Fruit fly (Drosophila melanogaster): Measurements from ENCODE around the gene CG15169.

CG15169 gene

DNA sequence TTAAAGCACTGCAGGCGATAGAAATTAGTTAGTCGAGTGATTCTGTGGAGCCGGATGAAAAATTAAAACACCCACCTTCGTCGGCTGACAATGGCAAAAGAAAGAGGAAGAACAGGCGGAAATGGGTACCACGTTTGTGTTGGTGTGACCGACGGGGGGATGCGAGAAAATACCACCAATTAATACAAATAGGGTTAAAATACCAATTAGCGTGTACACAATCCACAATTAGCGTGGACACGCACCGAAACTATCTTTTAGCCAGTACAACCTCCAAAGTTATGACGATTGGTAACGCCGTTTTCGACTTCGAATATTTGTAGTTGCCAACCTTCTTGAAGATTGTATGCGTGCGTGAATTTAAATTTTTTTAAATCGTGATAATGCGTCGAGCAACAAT lies 18.3 kb downstream of the CG15169 start, which contains the start of gene RpL30 (continued):
- TF ChIP-seq exex (tag; optimal IDR thresholded peaks at IDR 0.05) (peak; percentile 81), Meics (GFP tag; optimal IDR thresholded peaks at IDR 0.05) (peak; percentile 95), CG11695 (GFP tag; IDR thresholded peaks at IDR 0.05) (peak; percentile 85), fd64A (GFP tag; optimal IDR thresholded peaks at IDR 0.05) (peak; percentile 93), mam (GFP tag; optimal IDR thresholded peaks at IDR 0.05) (peak; percentile 86), Dip2 (GFP tag; IDR thresholded peaks at IDR 0.05) (no peak), CG15269 (tag; optimal IDR thresholded peaks at IDR 0.05) (peak; percentile 79), YL-1 (GFP tag; optimal IDR thresholded peaks at IDR 0.05) (peak; percentile 99), bcd (GFP tag; optimal IDR thresholded peaks at IDR 0.05) (peak; percentile 94), TFAM (GFP tag; optimal IDR thresholded peaks at IDR 0.05) (peak; percentile 69), CG4360 (GFP tag; IDR thresholded peaks at IDR 0.05) (peak; percentile 70), Nf-YA (GFP tag; IDR thresholded peaks at IDR 0.05) (peak; percentile 79; the same call in 1 of the 2 replicates), cato (GFP tag; optimal IDR thresholded peaks at IDR 0.05; ENCODE audit: borderline replicate concordance) (peak; percentile 9), CG18011 (GFP tag; optimal IDR thresholded peaks at IDR 0.05) (peak; percentile 83), CG11093 (GFP tag; IDR thresholded peaks at IDR 0.05) (no peak), CG5953 (GFP tag; IDR thresholded peaks at IDR 0.05) (peak; percentile 89), B-H1 (GFP tag; IDR thresholded peaks at IDR 0.05) (peak; percentile 62; the same call in 1 of the 3 replicates), sob (GFP tag; IDR thresholded peaks at IDR 0.05) (peak; percentile 93), h (optimal IDR thresholded peaks at IDR 0.05) (no peak), Six4 (GFP tag; optimal IDR thresholded peaks at IDR 0.05) (peak; percentile 73), CG32767 (GFP tag; IDR thresholded peaks at IDR 0.05) (peak; percentile 56), CG2129 (GFP tag; IDR thresholded peaks at IDR 0.05; ENCODE audit: partially characterized antibody) (no peak), CG17912 (GFP tag; optimal IDR thresholded peaks at IDR 0.05) (peak; percentile 95), tx (GFP tag; optimal IDR thresholded peaks at IDR 0.05) (peak; percentile 74), tio (GFP tag; optimal IDR thresholded peaks at IDR 0.05) (peak; percentile 61), CG1603 (tag; optimal IDR thresholded peaks at IDR 0.05) (peak; percentile 97), CG4328 (GFP tag; optimal IDR thresholded peaks at IDR 0.05) (peak; percentile 90), prd (optimal IDR thresholded peaks at IDR 0.05) (no peak), prd (GFP tag; IDR thresholded peaks at IDR 0.05) (peak; percentile 71), NC2β (GFP tag; optimal IDR thresholded peaks at IDR 0.05) (peak; percentile 99), CG6175 (GFP tag; IDR thresholded peaks at IDR 0.05) (peak; percentile 82; the same call in 2 of the 3 replicates)

DNA sequence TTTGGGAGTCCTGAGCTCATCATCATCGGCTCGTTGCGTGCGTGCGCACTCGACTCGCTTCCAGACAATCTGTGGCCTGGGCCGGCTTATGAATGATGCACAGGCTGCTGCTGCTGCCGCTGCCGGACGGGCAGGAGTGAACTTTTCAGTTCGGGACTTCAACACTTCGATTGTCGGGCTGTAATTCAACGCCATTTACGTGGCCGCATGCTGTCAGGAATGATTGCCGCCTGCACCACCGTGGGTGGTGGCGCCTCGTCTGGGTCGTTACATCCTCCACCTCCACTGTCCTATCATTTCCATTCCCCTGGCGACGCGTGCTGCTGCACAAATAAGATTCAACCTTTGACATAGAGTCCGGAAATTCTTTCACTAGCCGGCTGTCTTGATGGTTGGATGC lies 19.2 kb downstream of the CG15169 start:
- TF ChIP-seq Hey (tag; optimal IDR thresholded peaks at IDR 0.05) (peak; percentile 96), ap (GFP tag; IDR thresholded peaks at IDR 0.05) (no peak), ems (GFP tag; optimal IDR thresholded peaks at IDR 0.05) (no peak), Bdp1 (GFP tag; optimal IDR thresholded peaks at IDR 0.05) (no peak), B-H2 (GFP tag; optimal IDR thresholded peaks at IDR 0.05) (no peak), usp (GFP tag; optimal IDR thresholded peaks at IDR 0.05) (no peak), E2f2 (GFP tag; IDR thresholded peaks at IDR 0.05) (no peak), Sox102F (GFP tag; optimal IDR thresholded peaks at IDR 0.05) (no peak), ERR (GFP tag; optimal IDR thresholded peaks at IDR 0.05) (no peak), CG7556 (GFP tag; optimal IDR thresholded peaks at IDR 0.05) (no peak), lmd (GFP tag; IDR thresholded peaks at IDR 0.05) (0 out of 2 replicates have a peak, but pooled peaks have one; percentile 11), corto (GFP tag; optimal IDR thresholded peaks at IDR 0.05) (no peak), CG17385 (GFP tag; optimal IDR thresholded peaks at IDR 0.05) (no peak), Poxn (GFP tag; IDR thresholded peaks at IDR 0.05) (no peak), Med (GFP tag) (peak; percentile 29), abd-A (tag; optimal IDR thresholded peaks at IDR 0.05) (peak; percentile 26), slp2 (GFP tag; optimal IDR thresholded peaks at IDR 0.05) (no peak), eve (GFP tag; optimal IDR thresholded peaks at IDR 0.05) (no peak), sens (GFP tag) (peak; percentile 26), ara (GFP tag; IDR thresholded peaks at IDR 0.05) (no peak), CG3995 (GFP tag; optimal IDR thresholded peaks at IDR 0.05) (no peak), Sry-δ (GFP tag; optimal IDR thresholded peaks at IDR 0.05) (no peak), dati (GFP tag; IDR thresholded peaks at IDR 0.05) (no peak), Tbp (GFP tag; optimal IDR thresholded peaks at IDR 0.05) (no peak), YL-1 (GFP tag; optimal IDR thresholded peaks at IDR 0.05) (no peak)

Data from whole organism, embryonic.